Fruit fly (Drosophila melanogaster) whole organism, embryonic: ENCODE results near the gene CG42726.

Experiments used
- CG10267 ChIP-seq: fragments of 200-800 bp; sonication (Bioruptor generic); optimal IDR thresholded peaks from 2 replicates; lab custom pipeline; 2018; ENCODE audit warnings: missing biosample characterization, mild to moderate bottlenecking, missing genetic modification characterization, moderate library complexity
- CG10565 ChIP-seq: fragments of 200-800 bp; sonication (Bioruptor generic); optimal IDR thresholded peaks from 3 replicates; lab custom pipeline; 2016; ENCODE audit warnings: missing biosample characterization, mild to moderate bottlenecking, missing genetic modification characterization
- CG12071 ChIP-seq: fragments of 200-800 bp; sonication (Bioruptor generic); optimal IDR thresholded peaks from 3 replicates; lab custom pipeline; 2018; ENCODE audit warnings: missing biosample characterization, mild to moderate bottlenecking, missing genetic modification characterization
- CG12155 ChIP-seq: fragments of 200-800 bp; sonication (Bioruptor generic); optimal IDR thresholded peaks from 3 replicates; lab custom pipeline; 2016; ENCODE audit warnings: missing biosample characterization, missing genetic modification characterization
- CG12744 ChIP-seq: fragments of 200-800 bp; sonication (Bioruptor generic); optimal IDR thresholded peaks from 2 replicates; lab custom pipeline; 2016; ENCODE audit warnings: missing biosample characterization, missing genetic modification characterization
- CG14014 ChIP-seq: fragments of 200-800 bp; sonication (Bioruptor generic); IDR thresholded peaks from 2 replicates; pipeline ENCODE4 v1.3.6; 2022; ENCODE audit warnings: missing biosample characterization, missing genetic modification characterization
- CG15011 ChIP-seq: fragments of 200-800 bp; sonication (Bioruptor generic); optimal IDR thresholded peaks from 3 replicates; lab custom pipeline; 2018; ENCODE audit warnings: missing biosample characterization, mild to moderate bottlenecking, missing genetic modification characterization
- CG15269 ChIP-seq: fragments of 200-800 bp; sonication (Bioruptor generic); optimal IDR thresholded peaks from 2 replicates; lab custom pipeline; 2018; ENCODE audit warnings: missing biosample characterization, mild to moderate bottlenecking, missing genetic modification characterization, moderate library complexity
- CG15601 ChIP-seq: fragments of 200-800 bp; sonication (Bioruptor generic); optimal IDR thresholded peaks from 3 replicates; lab custom pipeline; 2019; ENCODE audit warnings: missing biosample characterization, mild to moderate bottlenecking, missing genetic modification characterization, moderate library complexity
- CG17186 ChIP-seq: fragments of 200-800 bp; sonication (Bioruptor generic); optimal IDR thresholded peaks from 3 replicates; lab custom pipeline; 2017; ENCODE audit warnings: missing biosample characterization, missing genetic modification reagents, missing genetic modification characterization
- CG17359 ChIP-seq: fragments of 200-800 bp; sonication (Bioruptor generic); optimal IDR thresholded peaks from 3 replicates; lab custom pipeline; 2018; ENCODE audit warnings: missing biosample characterization, mild to moderate bottlenecking, missing genetic modification characterization, moderate library complexity
- CG17802 ChIP-seq: fragments of 200-800 bp; sonication (Bioruptor generic); optimal IDR thresholded peaks from 2 replicates; lab custom pipeline; 2018; ENCODE audit warnings: missing biosample characterization, mild to moderate bottlenecking, missing genetic modification characterization, moderate library complexity
- CG1792 ChIP-seq: fragments of 200-800 bp; sonication (Bioruptor generic); optimal IDR thresholded peaks from 2 replicates; lab custom pipeline; 2016; ENCODE audit warnings: missing biosample characterization, missing genetic modification characterization
- CG18619 ChIP-seq: fragments of 200-800 bp; sonication (Bioruptor generic); optimal IDR thresholded peaks from 3 replicates; lab custom pipeline; 2017; ENCODE audit warnings: missing biosample characterization, mild to moderate bottlenecking, missing genetic modification characterization
- CG2202 ChIP-seq: fragments of 200-800 bp; sonication (Bioruptor generic); optimal IDR thresholded peaks from 2 replicates; lab custom pipeline; 2018; ENCODE audit warnings: missing biosample characterization, mild to moderate bottlenecking, missing genetic modification characterization
- CG2678 ChIP-seq: fragments of 200-800 bp; sonication (Bioruptor generic); optimal IDR thresholded peaks from 3 replicates; lab custom pipeline; 2019; ENCODE audit warnings: missing biosample characterization, mild to moderate bottlenecking, missing genetic modification characterization, moderate library complexity
- CG34224 ChIP-seq: fragments of 200-800 bp; sonication (Bioruptor generic); IDR thresholded peaks from 3 replicates; pipeline ENCODE4 v1.3.6; 2022; ENCODE audit warnings: missing biosample characterization, missing genetic modification characterization; ENCODE audit not compliant: partially characterized antibody
- CG34376 ChIP-seq: fragments of 200-800 bp; sonication (Bioruptor generic); optimal IDR thresholded peaks from 2 replicates; lab custom pipeline; 2018; ENCODE audit warnings: missing biosample characterization, mild to moderate bottlenecking, missing genetic modification characterization
- CG4424 ChIP-seq: fragments of 200-800 bp; sonication (Bioruptor generic); optimal IDR thresholded peaks from 3 replicates; lab custom pipeline; 2016; ENCODE audit warnings: missing biosample characterization, missing genetic modification characterization
- CG4617 ChIP-seq: fragments of 200-800 bp; sonication (Bioruptor generic); optimal IDR thresholded peaks from 3 replicates; lab custom pipeline; 2016; ENCODE audit warnings: missing biosample characterization, missing genetic modification characterization, borderline replicate concordance
- CG4730 ChIP-seq: fragments of 200-800 bp; sonication (Bioruptor generic); IDR thresholded peaks from 2 replicates; pipeline ENCODE4 v1.3.6; 2022; ENCODE audit warnings: missing biosample characterization, missing genetic modification characterization
- CG7357 ChIP-seq: fragments of 200-800 bp; sonication (Bioruptor generic); IDR thresholded peaks from 3 replicates; pipeline ENCODE4 v1.3.6; 2022; ENCODE audit warnings: missing biosample characterization, missing genetic modification characterization
- CG7928 ChIP-seq: fragments of 200-800 bp; sonication (Bioruptor generic); optimal IDR thresholded peaks from 2 replicates; lab custom pipeline; 2017; ENCODE audit warnings: missing biosample characterization, mild to moderate bottlenecking, missing genetic modification characterization
- CG7987 ChIP-seq: fragments of 200-800 bp; sonication (Bioruptor generic); optimal IDR thresholded peaks from 2 replicates; lab custom pipeline; 2018; ENCODE audit warnings: missing biosample characterization, mild to moderate bottlenecking, missing genetic modification characterization, moderate library complexity
- CG9797 ChIP-seq: fragments of 200-800 bp; sonication (Bioruptor generic); optimal IDR thresholded peaks from 3 replicates; lab custom pipeline; 2018; ENCODE audit warnings: missing biosample characterization, mild to moderate bottlenecking, missing genetic modification characterization
- Dbx ChIP-seq: fragments of 200-800 bp; sonication (Bioruptor generic); IDR thresholded peaks from 3 replicates; pipeline ENCODE4 v1.3.6; 2022; ENCODE audit warnings: missing biosample characterization, missing genetic modification characterization
- Deaf1 ChIP-seq: fragments of 200-800 bp; optimal IDR thresholded peaks from 3 replicates; lab custom pipeline; 2019; ENCODE audit warnings: missing biosample characterization, mild to moderate bottlenecking, missing genetic modification characterization, moderate library complexity
- Dll ChIP-seq: fragments of 200-800 bp; sonication (Bioruptor generic); IDR thresholded peaks from 4 replicates; pipeline ENCODE4 v1.3.6; 2022; ENCODE audit warnings: missing biosample characterization, missing genetic modification characterization; ENCODE audit not compliant: partially characterized antibody
- HHEX ChIP-seq: fragments of 200-800 bp; sonication (Bioruptor generic); optimal IDR thresholded peaks from 3 replicates; lab custom pipeline; 2017; ENCODE audit warnings: missing biosample characterization, mild to moderate bottlenecking, missing genetic modification characterization, missing genetic modification reagents
- Lim3 ChIP-seq: fragments of 200-800 bp; sonication (Bioruptor generic); IDR thresholded peaks from 2 replicates; pipeline ENCODE4 v1.3.6; 2022; ENCODE audit warnings: missing biosample characterization, missing genetic modification characterization
- MBD-R2 ChIP-seq: fragments of 200-800 bp; sonication (Bioruptor generic); IDR thresholded peaks from 2 replicates; pipeline ENCODE4 v1.3.6; 2022; ENCODE audit warnings: missing biosample characterization, missing genetic modification characterization
- MESR4 ChIP-seq: fragments of 200-800 bp; sonication (Bioruptor generic); optimal IDR thresholded peaks from 2 replicates; lab custom pipeline; 2018; ENCODE audit warnings: missing biosample characterization, mild to moderate bottlenecking, missing genetic modification characterization, moderate library complexity
- Max ChIP-seq: fragments of 200-800 bp; sonication (Bioruptor generic); optimal IDR thresholded peaks from 2 replicates; lab custom pipeline; 2016; ENCODE audit warnings: missing biosample characterization, mild to moderate bottlenecking, missing genetic modification characterization
- Med ChIP-seq: fragments of 200-800 bp; sonication (Bioruptor generic); peaks from one replicate; lab custom pipeline; 2016; ENCODE audit warnings: missing biosample characterization, missing genetic modification characterization, mild to moderate bottlenecking, inconsistent platforms, moderate library complexity
- Rfx ChIP-seq: fragments of 200-800 bp; sonication (Bioruptor generic); IDR thresholded peaks from 2 replicates; pipeline ENCODE4 v1.3.6; 2022; ENCODE audit warnings: missing biosample characterization, missing genetic modification characterization
- Sin3A ChIP-seq: fragments of >200 bp; optimal IDR thresholded peaks from 2 replicates; lab custom pipeline; 2018
- Xrp1 ChIP-seq: fragments of 200-800 bp; sonication (Bioruptor generic); IDR thresholded peaks from 2 replicates; pipeline ENCODE4 v1.3.6; 2022; ENCODE audit warnings: missing biosample characterization, missing genetic modification characterization
- ase ChIP-seq: fragments of 200-800 bp; sonication (Bioruptor generic); IDR thresholded peaks from 3 replicates; pipeline ENCODE4 v1.3.6; 2022; ENCODE audit warnings: missing biosample characterization, missing genetic modification characterization
- bbx ChIP-seq: fragments of 200-800 bp; sonication (Bioruptor generic); IDR thresholded peaks from 2 replicates; pipeline ENCODE4 v1.3.6; 2022; ENCODE audit warnings: missing biosample characterization, missing genetic modification characterization; ENCODE audit not compliant: partially characterized antibody
- caup ChIP-seq: fragments of 200-800 bp; sonication (Bioruptor generic); optimal IDR thresholded peaks from 3 replicates; lab custom pipeline; 2017; ENCODE audit warnings: missing biosample characterization, mild to moderate bottlenecking, missing genetic modification characterization, moderate library complexity; ENCODE audit not compliant: severe bottlenecking
- emc ChIP-seq: fragments of 200-800 bp; sonication (Bioruptor generic); optimal IDR thresholded peaks from 2 replicates; lab custom pipeline; 2016; ENCODE audit warnings: missing biosample characterization, missing genetic modification characterization
- gem ChIP-seq: fragments of 200-800 bp; sonication (Bioruptor generic); optimal IDR thresholded peaks from 2 replicates; lab custom pipeline; 2019; ENCODE audit warnings: missing biosample characterization, mild to moderate bottlenecking, missing genetic modification characterization, moderate library complexity
- gfzf ChIP-seq: fragments of 200-800 bp; sonication (Bioruptor generic); optimal IDR thresholded peaks from 2 replicates; lab custom pipeline; 2016; ENCODE audit warnings: missing biosample characterization, mild to moderate bottlenecking, missing genetic modification characterization, moderate library complexity
- h ChIP-seq: fragments of >200 bp; optimal IDR thresholded peaks from 2 replicates; lab custom pipeline; 2017
- insv ChIP-seq, 2 experiments: fragments of 200-800 bp; sonication (Bioruptor generic); optimal IDR thresholded peaks; 3 replicates each; lab custom pipeline; 2016 to 2018; ENCODE audit warnings: missing biosample characterization in 2 of 2, missing genetic modification characterization in 2 of 2
- kah ChIP-seq: fragments of 200-800 bp; sonication (Bioruptor generic); optimal IDR thresholded peaks from 2 replicates; lab custom pipeline; 2018; ENCODE audit warnings: missing biosample characterization, mild to moderate bottlenecking, missing genetic modification characterization
- kni ChIP-seq: fragments of 200-800 bp; sonication (Bioruptor generic); optimal IDR thresholded peaks from 3 replicates; lab custom pipeline; 2017; ENCODE audit warnings: mild to moderate bottlenecking, missing biosample characterization, missing genetic modification reagents, missing genetic modification characterization
- onecut ChIP-seq: fragments of 200-800 bp; sonication (Bioruptor generic); IDR thresholded peaks from 2 replicates; pipeline ENCODE4 v1.3.6; 2022; ENCODE audit warnings: missing biosample characterization, missing genetic modification characterization
- pzg ChIP-seq: fragments of 200-800 bp; sonication (Bioruptor generic); optimal IDR thresholded peaks from 3 replicates; lab custom pipeline; 2018; ENCODE audit warnings: missing biosample characterization, mild to moderate bottlenecking, missing genetic modification characterization, moderate library complexity
- sens ChIP-seq: fragments of 200-800 bp; sonication (Bioruptor generic); peaks from one replicate; lab custom pipeline; 2016; ENCODE audit warnings: missing biosample characterization, missing genetic modification characterization
- tap ChIP-seq: fragments of 200-800 bp; optimal IDR thresholded peaks from 3 replicates; lab custom pipeline; 2019; ENCODE audit warnings: missing biosample characterization, mild to moderate bottlenecking, missing genetic modification characterization, moderate library complexity

Gene CG42726

DNA sequence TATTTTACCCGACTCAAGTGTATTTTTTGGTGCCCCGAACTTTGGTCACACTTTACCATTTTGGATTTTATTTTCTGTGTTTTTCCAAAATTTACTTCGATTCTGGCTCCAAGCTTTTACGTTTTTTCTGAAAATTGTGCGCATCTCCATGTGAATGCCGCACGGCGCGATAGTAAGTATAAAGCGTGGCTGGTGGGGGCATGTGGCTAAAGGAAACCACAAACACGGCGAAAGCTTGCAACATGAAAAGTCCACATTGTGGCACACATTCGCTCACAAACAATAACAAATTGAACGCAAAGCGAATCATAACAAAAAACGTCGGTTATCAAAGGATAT, 27.1 kb upstream of the CG42726 start, which contains the start of gene ear:
Gene ear, plus strand, starts transcription at position 10 of the 339 bp plus-strand sequence.
- TF ChIP-seq kah (GFP tag; lab: Kevin White, UChicago): no peak
- TF ChIP-seq CG15011: no peak
- TF ChIP-seq Deaf1 (tag; lab: Kevin White, UChicago): no peak
- TF ChIP-seq CG34376: no peak
- TF ChIP-seq pzg: peak; percentile 50
- TF ChIP-seq MBD-R2 (GFP tag; lab: Robert Waterston, UW): peak; percentile 48
- TF ChIP-seq ase (GFP tag; lab: Robert Waterston, UW): no peak
- TF ChIP-seq CG17186 (GFP tag; lab: Kevin White, UChicago): peak; percentile 55
- TF ChIP-seq Dll: 0 out of 4 replicates have a peak, but pooled peaks have one; percentile 25
- peak; percentile 87 for TF ChIP-seq MESR4 (GFP tag; lab: Kevin White, UChicago)
- no peak for TF ChIP-seq CG10267 (tag; lab: Kevin White, UChicago)
- no peak for TF ChIP-seq CG17359
- no peak for TF ChIP-seq onecut
- TF ChIP-seq Med: peak; percentile 11
- peak; percentile 81 for TF ChIP-seq gfzf (GFP tag; lab: Kevin White, UChicago)
- TF ChIP-seq CG9797 (GFP tag; lab: Kevin White, UChicago): peak; percentile 40
- peak; percentile 0 for TF ChIP-seq Sin3A (lab: Kevin White, UChicago)
- TF ChIP-seq CG4617 (GFP tag; lab: Kevin White, UChicago): peak; percentile 82
- 0 out of 2 replicates have a peak, but pooled peaks have one; percentile 7 for TF ChIP-seq bbx
- no peak for TF ChIP-seq CG4424 (GFP tag; lab: Kevin White, UChicago)
- no peak for TF ChIP-seq emc (GFP tag; lab: Kevin White, UChicago)

DNA sequence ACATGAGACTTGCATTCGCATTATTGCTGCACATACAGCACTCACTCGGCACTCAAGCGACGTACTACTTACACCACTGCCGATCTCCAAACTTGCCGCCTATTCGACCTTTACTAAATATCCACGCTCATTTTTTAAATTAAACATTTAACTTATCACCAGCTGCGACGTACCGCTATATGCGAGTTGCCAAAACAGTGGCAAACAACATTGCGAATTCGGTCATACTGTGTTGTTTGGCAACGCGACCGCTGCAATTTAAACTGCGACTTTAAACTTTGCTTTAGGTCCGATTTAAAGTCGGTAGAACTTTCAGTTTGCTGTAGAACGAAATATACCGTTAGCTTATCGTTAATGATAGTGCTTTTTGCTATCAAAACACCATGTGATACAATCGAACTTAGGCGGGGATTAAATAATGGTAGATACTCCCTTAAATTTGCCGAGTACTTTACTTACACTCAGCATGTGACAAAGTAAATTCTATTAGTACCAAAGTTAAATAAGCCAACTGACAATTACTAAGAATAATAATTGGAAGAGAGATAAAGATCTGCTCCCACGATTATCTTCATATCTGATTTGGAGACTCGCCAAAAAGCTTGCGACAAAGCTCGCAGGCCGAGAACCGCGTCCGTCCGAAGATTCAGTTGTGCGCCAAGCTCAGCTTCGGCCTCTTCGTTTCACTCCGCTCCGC, 19.6 kb upstream of the CG42726 start, which contains the start of the genes CG6236 and ea:
Gene CG6236, minus strand, starts transcription at position 187 of the 697 bp plus-strand sequence.
Gene ea, plus strand, starts transcription at position 647 of the 697 bp plus-strand sequence.
- no peak for TF ChIP-seq CG7987
- TF ChIP-seq CG18619 (GFP tag; lab: Kevin White, UChicago): no peak
- TF ChIP-seq CG10565 (GFP tag; lab: Kevin White, UChicago): no peak
- TF ChIP-seq Xrp1 (GFP tag; lab: Robert Waterston, UW): no peak
- no peak for TF ChIP-seq CG15601 (tag; lab: Kevin White, UChicago)
- no peak for TF ChIP-seq CG2678 (tag; lab: Kevin White, UChicago)
- no peak for TF ChIP-seq Lim3 (GFP tag; lab: Robert Waterston, UW)
- no peak for TF ChIP-seq Dbx (GFP tag; lab: Robert Waterston, UW)
- TF ChIP-seq HHEX (GFP tag; lab: Kevin White, UChicago): no peak
- no peak for TF ChIP-seq CG34224 (GFP tag; lab: Robert Waterston, UW)
- no peak for TF ChIP-seq tap (tag; lab: Kevin White, UChicago)
- no peak for TF ChIP-seq gem (tag; lab: Kevin White, UChicago)
- TF ChIP-seq Rfx (GFP tag; lab: Robert Waterston, UW): no peak
- TF ChIP-seq insv (GFP tag; optimal IDR thresholded peaks at IDR 0.05; lab: Kevin White, UChicago): no peak
- no peak for TF ChIP-seq Max (GFP tag; lab: Kevin White, UChicago)
- no peak for TF ChIP-seq caup (GFP tag; lab: Kevin White, UChicago)
- no peak for TF ChIP-seq h (lab: Kevin White, UChicago)
- no peak for TF ChIP-seq CG4730 (GFP tag; lab: Robert Waterston, UW)
- TF ChIP-seq CG17802: no peak
- TF ChIP-seq CG7357 (GFP tag; lab: Robert Waterston, UW): no peak
- TF ChIP-seq CG12155 (GFP tag; lab: Kevin White, UChicago): no peak
- no peak for TF ChIP-seq CG14014
- TF ChIP-seq CG1792 (GFP tag; lab: Kevin White, UChicago): no peak
- no peak for TF ChIP-seq CG7928 (GFP tag; lab: Kevin White, UChicago)
- TF ChIP-seq CG2202 (tag; lab: Kevin White, UChicago): no peak
- no peak for TF ChIP-seq CG15269 (tag; lab: Kevin White, UChicago)
- no peak for TF ChIP-seq sens
- TF ChIP-seq CG12744 (GFP tag; lab: Kevin White, UChicago): no peak
- no peak for TF ChIP-seq CG12071
- no peak for TF ChIP-seq kni
